Worm (Caenorhabditis elegans): ENCODE measurements around the gene E04D5.5.

Gene E04D5.5

DNA sequence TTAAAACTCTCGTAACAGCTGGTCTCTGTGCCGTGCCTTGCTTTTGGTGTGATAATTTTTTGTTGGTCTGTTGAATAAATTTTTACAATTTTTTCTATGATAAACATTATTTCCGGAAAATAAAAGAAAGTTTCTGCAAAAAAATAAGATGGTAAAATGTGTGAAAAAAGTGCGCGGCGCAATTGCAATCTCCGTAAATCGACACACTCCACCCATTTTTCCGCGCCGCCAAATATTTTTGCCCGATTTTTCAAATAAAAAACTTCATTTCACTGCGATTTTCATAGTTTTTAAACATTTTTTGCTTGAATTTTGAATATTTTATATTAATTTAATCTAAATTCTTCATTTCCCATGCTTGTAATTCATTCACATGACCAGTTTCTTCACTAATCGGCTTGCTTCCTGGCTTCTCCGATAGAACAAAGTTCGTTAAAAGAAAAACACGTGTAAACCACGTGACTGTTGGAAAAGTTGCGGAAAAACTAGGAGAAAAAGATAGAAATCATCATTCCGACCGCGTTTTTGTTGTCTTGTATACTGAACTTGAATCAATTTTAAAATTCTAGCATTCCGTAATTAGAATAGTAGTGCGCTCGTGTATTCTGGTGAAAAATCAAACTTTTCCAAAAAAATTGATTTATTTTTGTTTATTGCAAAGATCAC, 22.9 kb upstream of the E04D5.5 start (continued):
- peak; percentile 56 for TF ChIP-seq ceh-31 (tag; optimal IDR thresholded peaks at IDR 0.05)
- peak; percentile 61 for TF ChIP-seq pha-2 (tag; optimal IDR thresholded peaks at IDR 0.05)
- TF ChIP-seq unc-86 (tag; optimal IDR thresholded peaks at IDR 0.05), result no peak
- TF ChIP-seq gmeb-2 (tag; optimal IDR thresholded peaks at IDR 0.05), result peak; percentile 67
- TF ChIP-seq Y22D7AL.16 (tag; optimal IDR thresholded peaks at IDR 0.05), result peak; percentile 50
- TF ChIP-seq sox-2 (GFP tag; IDR thresholded peaks at IDR 0.05), result peak; percentile 19; the same call in 1 of the 2 replicates
- no peak for TF ChIP-seq elt-4 (tag; optimal IDR thresholded peaks at IDR 0.05)
- no peak for TF ChIP-seq hlh-6 (tag; optimal IDR thresholded peaks at IDR 0.05)
- TF ChIP-seq unc-55 (GFP tag; optimal IDR thresholded peaks at IDR 0.05), result no peak
- TF ChIP-seq unc-3 (GFP tag; conservative IDR thresholded peaks at IDR 0.05), result peak; percentile 49; the same call in 1 of the 2 replicates
- peak; percentile 36 for TF ChIP-seq unc-3 (tag; optimal IDR thresholded peaks at IDR 0.05)
- TF ChIP-seq lim-6 (tag; optimal IDR thresholded peaks at IDR 0.05), result no peak
- TF ChIP-seq dmd-4 (tag; optimal IDR thresholded peaks at IDR 0.05; ENCODE audit: borderline replicate concordance), result no peak
- peak; percentile 46 for TF ChIP-seq ahr-1 (tag; optimal IDR thresholded peaks at IDR 0.05)
- no peak for TF ChIP-seq ceh-6 (GFP tag; optimal IDR thresholded peaks at IDR 0.05)
- peak; percentile 50 for TF ChIP-seq sox-4 (tag; optimal IDR thresholded peaks at IDR 0.05)
- TF ChIP-seq ceh-30 (tag; optimal IDR thresholded peaks at IDR 0.05), result no peak
- TF ChIP-seq ztf-16 (tag; optimal IDR thresholded peaks at IDR 0.05), result peak; percentile 45
- TF ChIP-seq hlh-15 (tag; optimal IDR thresholded peaks at IDR 0.05), result no peak
- TF ChIP-seq nhr-232 (tag; optimal IDR thresholded peaks at IDR 0.05), result peak; percentile 54
- TF ChIP-seq T23F11.4 (GFP tag; optimal IDR thresholded peaks at IDR 0.05), result no peak
- TF ChIP-seq ceh-18 (tag; optimal IDR thresholded peaks at IDR 0.05), result peak; percentile 16
- peak; percentile 80 for TF ChIP-seq ttx-3 (tag; optimal IDR thresholded peaks at IDR 0.05)
- no peak for TF ChIP-seq hlh-13 (GFP tag; optimal IDR thresholded peaks at IDR 0.05)
- no peak for TF ChIP-seq ceh-24 (tag; optimal IDR thresholded peaks at IDR 0.05)
- no peak for TF ChIP-seq tbx-7 (tag; optimal IDR thresholded peaks at IDR 0.05)
- no peak for TF ChIP-seq npax-4 (tag; optimal IDR thresholded peaks at IDR 0.05)
- TF ChIP-seq eyg-1 (tag; optimal IDR thresholded peaks at IDR 0.05), result peak; percentile 12
- peak; percentile 13 for TF ChIP-seq hlh-8 (tag; optimal IDR thresholded peaks at IDR 0.05)
- no peak for TF ChIP-seq nhr-11 (tag; optimal IDR thresholded peaks at IDR 0.05)
- peak; percentile 50 for TF ChIP-seq pat-9 (tag; optimal IDR thresholded peaks at IDR 0.05)
- TF ChIP-seq fkh-10 (GFP tag; optimal IDR thresholded peaks at IDR 0.05), result no peak
- no peak for TF ChIP-seq pax-1 (tag; optimal IDR thresholded peaks at IDR 0.05)
- peak; percentile 58 for TF ChIP-seq K09A11.1 (tag; optimal IDR thresholded peaks at IDR 0.05; ENCODE audit: insufficient read depth)
- peak; percentile 86 for TF ChIP-seq elt-2 (tag; optimal IDR thresholded peaks at IDR 0.05)
- peak; percentile 42 for TF ChIP-seq ceh-2 (tag; optimal IDR thresholded peaks at IDR 0.05)
- no peak for TF ChIP-seq lin-11 (tag; optimal IDR thresholded peaks at IDR 0.05)
- peak; percentile 50 for TF ChIP-seq C38D4.7 (GFP tag; optimal IDR thresholded peaks at IDR 0.05)
- no peak for TF ChIP-seq pqm-1 (tag; optimal IDR thresholded peaks at IDR 0.05)
- TF ChIP-seq ceh-45 (GFP tag; IDR thresholded peaks at IDR 0.05), result peak; percentile 53; the same call in 1 of the 2 replicates
- TF ChIP-seq hlh-30 (tag; optimal IDR thresholded peaks at IDR 0.05; ENCODE audit: insufficient read depth), result peak; percentile 33
- no peak for TF ChIP-seq pha-4 (tag; optimal IDR thresholded peaks at IDR 0.05)
- TF ChIP-seq fkh-6 (tag; optimal IDR thresholded peaks at IDR 0.05), result peak; percentile 0
- no peak for TF ChIP-seq ama-1 (optimal IDR thresholded peaks at IDR 0.05)

DNA sequence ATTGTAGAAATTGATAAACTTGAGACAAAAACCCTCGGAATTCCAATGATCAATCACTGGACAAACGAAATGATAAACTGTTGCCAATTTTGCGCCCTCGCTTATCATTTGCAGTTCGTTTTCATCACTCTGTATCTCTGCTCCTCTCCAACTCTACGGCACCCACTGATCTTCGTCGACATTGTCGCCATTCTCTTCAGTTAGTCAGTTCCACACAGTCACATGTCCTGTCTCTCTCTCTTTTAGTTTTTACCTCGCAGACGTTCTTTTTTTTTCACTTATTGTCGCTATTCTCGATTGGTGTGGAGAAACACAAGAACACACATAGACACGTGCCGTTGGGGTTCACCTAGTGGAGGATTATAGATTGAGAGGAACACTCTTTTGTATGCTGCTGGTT, 22.1 kb upstream of the E04D5.5 start:
- no peak for TF ChIP-seq elt-4 (tag; optimal IDR thresholded peaks at IDR 0.05)
- TF ChIP-seq elt-2 (tag; optimal IDR thresholded peaks at IDR 0.05), result peak; percentile 37
- TF ChIP-seq hlh-13 (GFP tag; optimal IDR thresholded peaks at IDR 0.05), result no peak
- no peak for TF ChIP-seq zip-5 (tag; optimal IDR thresholded peaks at IDR 0.05)
- TF ChIP-seq nhr-11 (tag; optimal IDR thresholded peaks at IDR 0.05), result no peak
- TF ChIP-seq hlh-30 (tag; optimal IDR thresholded peaks at IDR 0.05; ENCODE audit: insufficient read depth), result peak; percentile 52
